Fruit fly (Drosophila melanogaster) whole organism, embryonic: ENCODE results near the gene Cdc27.

Source experiments
- Atf3 ChIP-seq: fragments of 200-800 bp; sonication (Bioruptor generic); optimal IDR thresholded peaks from 3 replicates; lab custom pipeline; 2016; ENCODE audit warnings: missing biosample characterization, missing genetic modification characterization
- CG10147 ChIP-seq: fragments of 200-800 bp; sonication (Bioruptor generic); optimal IDR thresholded peaks from 2 replicates; lab custom pipeline; 2019; ENCODE audit warnings: missing biosample characterization, mild to moderate bottlenecking, missing genetic modification characterization, moderate library complexity
- CG13296 ChIP-seq: fragments of 200-800 bp; sonication (Bioruptor generic); optimal IDR thresholded peaks from 3 replicates; lab custom pipeline; 2018; ENCODE audit warnings: missing biosample characterization, mild to moderate bottlenecking, missing genetic modification characterization
- CG13894 ChIP-seq: fragments of 200-800 bp; sonication (Bioruptor generic); optimal IDR thresholded peaks from 3 replicates; lab custom pipeline; 2018; ENCODE audit warnings: missing biosample characterization, mild to moderate bottlenecking, missing genetic modification characterization, moderate library complexity
- CG14050 ChIP-seq: fragments of 200-800 bp; sonication (Bioruptor generic); IDR thresholded peaks from 3 replicates; pipeline ENCODE4 v1.3.6; 2022; ENCODE audit warnings: missing biosample characterization, missing genetic modification characterization
- CG15269 ChIP-seq: fragments of 200-800 bp; sonication (Bioruptor generic); optimal IDR thresholded peaks from 2 replicates; lab custom pipeline; 2018; ENCODE audit warnings: missing biosample characterization, mild to moderate bottlenecking, missing genetic modification characterization, moderate library complexity
- CG16815 ChIP-seq: fragments of 200-800 bp; sonication (Bioruptor generic); optimal IDR thresholded peaks from 3 replicates; lab custom pipeline; 2017; ENCODE audit warnings: missing biosample characterization, mild to moderate bottlenecking, missing genetic modification characterization
- CG17612 ChIP-seq: fragments of 200-800 bp; sonication (Bioruptor generic); IDR thresholded peaks from 2 replicates; pipeline ENCODE4 v1.3.6; 2022; ENCODE audit warnings: missing biosample characterization, missing genetic modification characterization
- CG1832 ChIP-seq: fragments of 200-800 bp; sonication (Bioruptor generic); optimal IDR thresholded peaks from 2 replicates; lab custom pipeline; 2017; ENCODE audit warnings: missing biosample characterization, mild to moderate bottlenecking, missing genetic modification characterization, inconsistent platforms
- CG18619 ChIP-seq: fragments of 200-800 bp; sonication (Bioruptor generic); optimal IDR thresholded peaks from 3 replicates; lab custom pipeline; 2017; ENCODE audit warnings: missing biosample characterization, mild to moderate bottlenecking, missing genetic modification characterization
- CG2116 ChIP-seq: fragments of 200-800 bp; sonication (Bioruptor generic); optimal IDR thresholded peaks from 3 replicates; lab custom pipeline; 2018; ENCODE audit warnings: missing biosample characterization, mild to moderate bottlenecking, missing genetic modification characterization
- CG2678 ChIP-seq: fragments of 200-800 bp; sonication (Bioruptor generic); optimal IDR thresholded peaks from 3 replicates; lab custom pipeline; 2019; ENCODE audit warnings: missing biosample characterization, mild to moderate bottlenecking, missing genetic modification characterization, moderate library complexity
- CG33213 ChIP-seq: fragments of 200-800 bp; sonication (Bioruptor generic); optimal IDR thresholded peaks from 3 replicates; lab custom pipeline; 2016; ENCODE audit warnings: missing biosample characterization, missing genetic modification characterization
- CG3407 ChIP-seq: fragments of 200-800 bp; sonication (Bioruptor generic); optimal IDR thresholded peaks from 2 replicates; lab custom pipeline; 2018; ENCODE audit warnings: missing biosample characterization, mild to moderate bottlenecking, missing genetic modification characterization
- CG3726 ChIP-seq: fragments of 200-800 bp; sonication (Bioruptor generic); IDR thresholded peaks from 3 replicates; pipeline ENCODE4, ENCODE4 v1.3.6; 2022; ENCODE audit warnings: missing biosample characterization, missing genetic modification characterization
- CG6765 ChIP-seq: fragments of 200-800 bp; sonication (Bioruptor generic); optimal IDR thresholded peaks from 3 replicates; lab custom pipeline; 2017; ENCODE audit warnings: missing biosample characterization, mild to moderate bottlenecking, missing genetic modification characterization
- CG6791 ChIP-seq: fragments of 200-800 bp; sonication (Bioruptor generic); IDR thresholded peaks from 3 replicates; pipeline ENCODE4 v1.3.6; 2022; ENCODE audit warnings: missing biosample characterization, missing genetic modification characterization; ENCODE audit not compliant: partially characterized antibody
- CG7786 ChIP-seq: fragments of 200-800 bp; sonication (Bioruptor generic); optimal IDR thresholded peaks from 2 replicates; lab custom pipeline; 2016; ENCODE audit warnings: missing biosample characterization, missing genetic modification characterization
- CG7928 ChIP-seq: fragments of 200-800 bp; sonication (Bioruptor generic); optimal IDR thresholded peaks from 2 replicates; lab custom pipeline; 2017; ENCODE audit warnings: missing biosample characterization, mild to moderate bottlenecking, missing genetic modification characterization
- CG9215 ChIP-seq: fragments of 200-800 bp; sonication (Bioruptor generic); IDR thresholded peaks from 2 replicates; pipeline ENCODE4 v1.3.6; 2022; ENCODE audit warnings: missing biosample characterization, missing genetic modification characterization
- CG9876 ChIP-seq: fragments of 200-800 bp; sonication (Bioruptor generic); optimal IDR thresholded peaks from 2 replicates; lab custom pipeline; 2016; ENCODE audit warnings: missing biosample characterization, missing genetic modification characterization
- HHEX ChIP-seq: fragments of 200-800 bp; sonication (Bioruptor generic); optimal IDR thresholded peaks from 3 replicates; lab custom pipeline; 2017; ENCODE audit warnings: missing biosample characterization, mild to moderate bottlenecking, missing genetic modification characterization, missing genetic modification reagents
- Hmr ChIP-seq: fragments of 200-800 bp; sonication (Bioruptor generic); optimal IDR thresholded peaks from 3 replicates; lab custom pipeline; 2017; ENCODE audit warnings: mild to moderate bottlenecking, missing biosample characterization, missing genetic modification reagents, missing genetic modification characterization
- Hr51 ChIP-seq, 2 experiments: fragments of 200-800 bp; sonication (Bioruptor generic); optimal IDR thresholded peaks; 2 replicates in 1 of 2; 3 replicates in 1 of 2; lab custom pipeline; 2016 to 2018; ENCODE audit warnings: missing biosample characterization in 2 of 2, missing genetic modification characterization in 2 of 2, mild to moderate bottlenecking in 1 of 2, moderate library complexity in 1 of 2
- Lhr ChIP-seq: fragments of 200-800 bp; sonication (Bioruptor generic); optimal IDR thresholded peaks from 3 replicates; lab custom pipeline; 2017; ENCODE audit warnings: mild to moderate bottlenecking, missing biosample characterization, missing genetic modification reagents, missing genetic modification characterization
- MTF-1 ChIP-seq: fragments of 200-800 bp; sonication (Bioruptor generic); optimal IDR thresholded peaks from 2 replicates; lab custom pipeline; 2018; ENCODE audit warnings: missing biosample characterization, mild to moderate bottlenecking, missing genetic modification characterization, borderline replicate concordance
- Neu2 ChIP-seq: fragments of 200-800 bp; sonication (Bioruptor generic); optimal IDR thresholded peaks from 3 replicates; lab custom pipeline; 2016; ENCODE audit warnings: missing biosample characterization, missing genetic modification characterization, borderline replicate concordance
- Nf-YB ChIP-seq: fragments of 200-800 bp; sonication (Bioruptor generic); optimal IDR thresholded peaks from 3 replicates; lab custom pipeline; 2019; ENCODE audit warnings: missing biosample characterization, mild to moderate bottlenecking, missing genetic modification characterization, moderate library complexity
- Oli ChIP-seq: fragments of 200-800 bp; sonication (Bioruptor generic); optimal IDR thresholded peaks from 2 replicates; lab custom pipeline; 2018; ENCODE audit warnings: missing biosample characterization, mild to moderate bottlenecking, missing genetic modification characterization, moderate library complexity
- Taf1 ChIP-seq: fragments of 200-800 bp; sonication (Bioruptor generic); IDR thresholded peaks from 2 replicates; pipeline ENCODE4 v1.3.6; 2022; ENCODE audit warnings: missing biosample characterization, missing genetic modification characterization
- Usf ChIP-seq: fragments of 200-800 bp; sonication (Bioruptor generic); optimal IDR thresholded peaks from 2 replicates; lab custom pipeline; 2017; ENCODE audit warnings: missing genotype, missing biosample characterization, missing genetic modification characterization
- Xrp1 ChIP-seq: fragments of 200-800 bp; sonication (Bioruptor generic); IDR thresholded peaks from 2 replicates; pipeline ENCODE4 v1.3.6; 2022; ENCODE audit warnings: missing biosample characterization, missing genetic modification characterization
- ap ChIP-seq: fragments of 200-800 bp; sonication (Bioruptor generic); IDR thresholded peaks from 2 replicates; pipeline ENCODE4 v1.3.6; 2022; ENCODE audit warnings: missing biosample characterization, missing genetic modification characterization
- bsh ChIP-seq, 2 experiments: fragments of 200-800 bp; sonication (Bioruptor generic); optimal IDR thresholded peaks; 2 replicates each; lab custom pipeline; 2017 to 2018; ENCODE audit warnings: mild to moderate bottlenecking in 2 of 2, missing biosample characterization in 2 of 2, missing genetic modification characterization in 2 of 2, moderate library complexity in 1 of 2
- cato ChIP-seq: fragments of 200-800 bp; sonication (Bioruptor generic); optimal IDR thresholded peaks from 2 replicates; lab custom pipeline; 2016; ENCODE audit warnings: missing biosample characterization, missing genetic modification characterization, borderline replicate concordance
- dimm ChIP-seq: fragments of 200-800 bp; sonication (Bioruptor generic); IDR thresholded peaks from 2 replicates; pipeline ENCODE4 v1.3.6; 2022; ENCODE audit warnings: missing biosample characterization, missing genetic modification characterization
- disco-r ChIP-seq: fragments of 200-800 bp; sonication (Bioruptor generic); optimal IDR thresholded peaks from 2 replicates; lab custom pipeline; 2016; ENCODE audit warnings: missing biosample characterization, missing genetic modification characterization
- en ChIP-seq: fragments of 200-800 bp; sonication (Bioruptor generic); optimal IDR thresholded peaks from 2 replicates; lab custom pipeline; 2016; ENCODE audit warnings: missing biosample characterization, missing genetic modification characterization
- eyg ChIP-seq: fragments of 200-800 bp; sonication (Bioruptor generic); optimal IDR thresholded peaks from 3 replicates; lab custom pipeline; 2016; ENCODE audit warnings: missing biosample characterization, missing genetic modification characterization
- hb ChIP-seq: fragments of 200-800 bp; sonication (Bioruptor generic); IDR thresholded peaks from 3 replicates; pipeline ENCODE4 v1.3.6; 2022; ENCODE audit warnings: missing biosample characterization, missing genetic modification characterization; ENCODE audit not compliant: partially characterized antibody
- hth ChIP-seq: fragments of >200 bp; optimal IDR thresholded peaks from 2 replicates; lab custom pipeline; 2017; ENCODE audit warnings: inconsistent platforms
- ken ChIP-seq: fragments of 200-800 bp; sonication (Bioruptor generic); IDR thresholded peaks from 3 replicates; pipeline ENCODE4 v1.3.6; 2022; ENCODE audit warnings: missing biosample characterization, missing genetic modification characterization
- onecut ChIP-seq: fragments of 200-800 bp; sonication (Bioruptor generic); IDR thresholded peaks from 2 replicates; pipeline ENCODE4 v1.3.6; 2022; ENCODE audit warnings: missing biosample characterization, missing genetic modification characterization
- pfk ChIP-seq: fragments of 200-800 bp; sonication (Bioruptor generic); optimal IDR thresholded peaks from 2 replicates; lab custom pipeline; 2018; ENCODE audit warnings: missing biosample characterization, mild to moderate bottlenecking, missing genetic modification characterization, moderate library complexity
- prd ChIP-seq, 3 experiments: fragments of >200 bp in 2 of 3; fragments of 200-800 bp in 1 of 3; sonication (Bioruptor generic) in 1 of 3; optimal IDR thresholded peaks in 2 of 3; IDR thresholded peaks in 1 of 3; 2 replicates in 2 of 3; 3 replicates in 1 of 3; pipeline versions ENCODE4 v1.3.6 to Lab custom; 2017 to 2022; ENCODE audit warnings: missing biosample characterization in 1 of 3, missing genetic modification characterization in 1 of 3
- sens-2 ChIP-seq: fragments of 200-800 bp; sonication (Bioruptor generic); IDR thresholded peaks from 2 replicates; pipeline ENCODE4 v1.3.6; 2022; ENCODE audit warnings: missing biosample characterization, missing genetic modification characterization
- tna ChIP-seq: fragments of 200-800 bp; sonication (Bioruptor generic); IDR thresholded peaks from 2 replicates; pipeline ENCODE4 v1.3.6; 2022; ENCODE audit warnings: missing biosample characterization, missing genetic modification characterization; ENCODE audit not compliant: partially characterized antibody
- trh ChIP-seq: fragments of 200-800 bp; sonication (Bioruptor generic); optimal IDR thresholded peaks from 2 replicates; lab custom pipeline; 2016; ENCODE audit warnings: missing biosample characterization, missing genetic modification characterization

Cdc27 gene

dm6 chr3L:7241217-7241859 is 7.8 kb downstream of the Cdc27 start, which contains the start of the genes RpL18 and Neos (continued):
- peak; percentile 44 for TF ChIP-seq ap (GFP tag; lab: Robert Waterston, UW)
- peak; percentile 81 for TF ChIP-seq HHEX
- peak; percentile 67 for TF ChIP-seq CG2678 (tag; lab: Kevin White, UChicago)
- peak; percentile 83 for TF ChIP-seq MTF-1
- TF ChIP-seq CG2116 = peak; percentile 79
- peak; percentile 75 for TF ChIP-seq pfk (GFP tag; lab: Kevin White, UChicago)
- peak; percentile 57 for TF ChIP-seq en
- peak; percentile 90 for TF ChIP-seq Hmr (GFP tag; lab: Kevin White, UChicago)
- peak; percentile 48 to 65 for TF ChIP-seq bsh (GFP tag; optimal IDR thresholded peaks at IDR 0.05; lab: Kevin White, UChicago)
- TF ChIP-seq CG7786 (GFP tag; lab: Kevin White, UChicago) = peak; percentile 18
- TF ChIP-seq CG13296 (GFP tag; lab: Kevin White, UChicago) = peak; percentile 91
- peak; percentile 60 for TF ChIP-seq CG3407 (GFP tag; lab: Kevin White, UChicago)
- peak; percentile 76 for TF ChIP-seq Lhr (GFP tag; lab: Kevin White, UChicago)
- TF ChIP-seq CG9876 (GFP tag; lab: Kevin White, UChicago) = peak; percentile 43
- no peak for TF ChIP-seq CG9215 (GFP tag; lab: Robert Waterston, UW)
- no peak for TF ChIP-seq Neu2 (GFP tag; lab: Kevin White, UChicago)
- peak; percentile 77 for TF ChIP-seq CG33213 (GFP tag; lab: Kevin White, UChicago)
- 0 out of 3 replicates have a peak, but pooled peaks have one; percentile 26 for TF ChIP-seq ken (GFP tag; lab: Robert Waterston, UW)
- peak; percentile 5 for TF ChIP-seq Atf3 (GFP tag; lab: Kevin White, UChicago)
- TF ChIP-seq Hr51 (GFP tag; optimal IDR thresholded peaks at IDR 0.05; lab: Kevin White, UChicago) = peak; percentile 54 to 68
- TF ChIP-seq CG18619 (GFP tag; lab: Kevin White, UChicago) = peak; percentile 84
- TF ChIP-seq CG7928 = peak; percentile 36
- peak; percentile 50 for TF ChIP-seq CG10147 (GFP tag; lab: Kevin White, UChicago)
- peak; percentile 13 for TF ChIP-seq trh (GFP tag; lab: Kevin White, UChicago)
- no peak for TF ChIP-seq Xrp1 (GFP tag; lab: Robert Waterston, UW)
- no peak for TF ChIP-seq tna
- TF ChIP-seq CG6765 = peak; percentile 86
- TF ChIP-seq CG16815 (GFP tag; lab: Kevin White, UChicago) = no peak
- TF ChIP-seq eyg = peak; percentile 86
- peak; percentile 63 for TF ChIP-seq CG15269 (tag; lab: Kevin White, UChicago)
- TF ChIP-seq CG13894 (tag; lab: Kevin White, UChicago) = peak; percentile 60
- TF ChIP-seq hth = no peak
- no peak for TF ChIP-seq CG17612 (GFP tag; lab: Robert Waterston, UW)
- TF ChIP-seq sens-2 = peak; percentile 68
- TF ChIP-seq CG14050 = peak; percentile 25; the same call in 1 of the 3 replicates
- no peak for TF ChIP-seq CG6791 (GFP tag; lab: Robert Waterston, UW)
- peak; percentile 42 for TF ChIP-seq Usf (GFP tag; lab: Kevin White, UChicago)
- TF ChIP-seq prd (optimal IDR thresholded peaks at IDR 0.05; lab: Kevin White, UChicago) = no peak
- TF ChIP-seq prd (GFP tag; IDR thresholded peaks at IDR 0.05; lab: Robert Waterston, UW) = peak; percentile 47; the same call in 2 of the 3 replicates
- TF ChIP-seq Oli = peak; percentile 56
- no peak for TF ChIP-seq CG3726 (GFP tag; lab: Robert Waterston, UW)
- TF ChIP-seq dimm = no peak
- peak; percentile 36 for TF ChIP-seq cato (GFP tag; lab: Kevin White, UChicago)
- peak; percentile 26; the same call in 1 of the 2 replicates for TF ChIP-seq Taf1 (GFP tag; lab: Robert Waterston, UW)
- no peak for TF ChIP-seq hb (GFP tag; lab: Robert Waterston, UW)
- TF ChIP-seq CG1832 = no peak
- TF ChIP-seq onecut (GFP tag; lab: Robert Waterston, UW) = peak; percentile 77
- TF ChIP-seq Nf-YB (GFP tag; lab: Kevin White, UChicago) = peak; percentile 63
- peak; percentile 59 for TF ChIP-seq disco-r (GFP tag; lab: Kevin White, UChicago)
